Worm (Caenorhabditis elegans) whole organism, mixed stage, embryonic: Measurements from ENCODE around the gene C26F1.3.

ENCODE experiments used
- lsy-2 ChIP-seq: fragments of 150-350 bp; optimal IDR thresholded peaks from 2 replicates; lab custom pipeline; 2014; ENCODE audit warnings: missing biosample characterization, missing genetic modification characterization
- nhr-12 ChIP-seq: fragments of 150-350 bp; optimal IDR thresholded peaks from 2 replicates; lab custom pipeline; 2014; ENCODE audit warnings: missing biosample characterization, missing genetic modification characterization
- snpc-4 ChIP-seq: fragments of 150-350 bp; optimal IDR thresholded peaks from 2 replicates; lab custom pipeline; 2014; ENCODE audit warnings: missing biosample characterization, missing genetic modification characterization
- sptf-1 ChIP-seq: sonication (generic microtip); optimal IDR thresholded peaks from 2 replicates; lab custom pipeline; 2017; ENCODE audit warnings: mild to moderate bottlenecking, missing genetic modification characterization, moderate library complexity, missing compliant biosample characterization

- TF ChIP-seq lsy-2: no peak
- TF ChIP-seq snpc-4 (tag; lab: Kevin White, UChicago): no peak
- TF ChIP-seq nhr-12: no peak
- TF ChIP-seq sptf-1 (tag; lab: Kevin White, UChicago): no peak
Observed at ce11 chrV:7775226-7775625, 1.9 kb upstream of the C26F1.3 start.
